Worm (Caenorhabditis elegans): ENCODE data around the gene kin-19.

Gene kin-19

DNA sequence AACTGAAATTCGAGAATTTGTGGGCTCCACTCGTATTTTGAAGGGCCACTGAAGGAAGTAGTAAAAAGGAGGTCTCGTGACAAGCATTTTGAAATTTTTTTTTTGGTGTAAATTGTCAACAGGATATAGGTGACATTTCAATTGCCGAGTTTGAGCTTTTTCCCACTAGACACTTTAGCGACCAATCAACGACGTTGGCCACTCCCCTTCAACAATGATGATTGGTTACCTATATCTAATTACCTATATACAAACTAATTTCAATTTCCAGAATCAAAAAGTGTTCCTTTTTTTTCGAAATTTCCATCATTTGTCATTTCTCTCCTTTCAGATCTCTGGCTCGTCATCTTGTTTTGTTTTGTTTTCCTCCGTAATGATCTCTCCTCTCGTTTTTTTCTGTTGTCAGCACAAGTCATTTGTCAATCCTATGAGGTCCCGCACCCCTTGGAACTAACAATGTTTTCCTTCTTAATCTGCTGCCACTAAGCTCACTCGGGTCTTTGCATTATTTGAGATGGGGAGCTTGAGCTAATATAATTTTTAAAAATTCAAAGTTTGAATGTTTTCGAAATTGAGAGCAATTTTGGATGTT, 21.6 kb upstream of the kin-19 start:
- TF ChIP-seq flt-1 (GFP tag; IDR thresholded peaks at IDR 0.05) = no peak
- TF ChIP-seq tab-1 (GFP tag; IDR thresholded peaks at IDR 0.05) = no peak
- no peak for TF ChIP-seq klf-2 (GFP tag; conservative IDR thresholded peaks at IDR 0.05)
- TF ChIP-seq T22C8.4 (GFP tag; IDR thresholded peaks at IDR 0.05) = no peak

DNA sequence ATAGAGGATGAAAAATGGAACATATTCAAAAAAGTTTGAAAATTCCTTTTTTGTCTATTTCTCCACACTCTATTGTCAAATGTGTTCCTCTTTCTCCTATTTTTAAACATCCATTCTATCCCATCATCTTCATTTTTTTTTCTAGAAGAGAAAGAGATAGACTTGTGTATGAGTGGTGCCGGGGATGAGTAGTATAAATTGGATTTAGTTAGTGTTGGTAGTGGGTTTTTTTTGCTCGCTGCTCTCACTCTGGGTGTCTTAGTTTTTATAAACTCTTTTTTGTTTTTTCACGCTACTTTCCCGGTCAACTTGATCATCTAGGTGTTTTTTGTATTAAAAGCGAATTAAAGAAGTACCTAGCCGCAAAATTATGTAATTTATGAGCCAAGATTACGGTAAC, 20.8 kb upstream of the kin-19 start:
- TF ChIP-seq ref-1 (GFP tag; conservative IDR thresholded peaks at IDR 0.05) (no peak), klf-2 (GFP tag; conservative IDR thresholded peaks at IDR 0.05) (no peak), ztf-23 (GFP tag; IDR thresholded peaks at IDR 0.05) (no peak), ztf-29 (GFP tag; IDR thresholded peaks at IDR 0.05) (no peak), flt-1 (GFP tag; IDR thresholded peaks at IDR 0.05) (no peak), cog-1 (tag; optimal IDR thresholded peaks at IDR 0.05) (no peak), T22C8.4 (GFP tag; IDR thresholded peaks at IDR 0.05) (no peak), tab-1 (GFP tag; IDR thresholded peaks at IDR 0.05) (no peak)

DNA sequence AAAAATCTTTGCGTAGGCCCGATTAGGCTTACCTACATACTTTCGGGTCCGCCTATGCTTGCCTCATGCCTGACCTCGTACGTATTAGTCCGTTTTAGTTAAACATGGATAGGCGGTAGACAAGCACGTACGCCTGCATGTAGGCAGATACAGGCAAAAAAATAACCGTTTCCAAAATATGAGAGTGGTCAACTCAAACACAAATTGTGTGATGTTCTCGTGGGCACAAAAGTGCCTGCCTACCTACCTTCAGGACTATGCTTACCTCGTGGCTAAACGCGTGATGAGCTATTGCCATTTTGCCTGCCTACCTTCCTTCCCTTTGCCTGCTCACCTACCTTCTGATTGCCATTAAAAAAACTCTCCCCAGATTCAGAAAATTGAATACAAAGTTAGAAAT, 20.2 kb upstream of the kin-19 start:
- TF ChIP-seq tab-1 (GFP tag; IDR thresholded peaks at IDR 0.05) = no peak

DNA sequence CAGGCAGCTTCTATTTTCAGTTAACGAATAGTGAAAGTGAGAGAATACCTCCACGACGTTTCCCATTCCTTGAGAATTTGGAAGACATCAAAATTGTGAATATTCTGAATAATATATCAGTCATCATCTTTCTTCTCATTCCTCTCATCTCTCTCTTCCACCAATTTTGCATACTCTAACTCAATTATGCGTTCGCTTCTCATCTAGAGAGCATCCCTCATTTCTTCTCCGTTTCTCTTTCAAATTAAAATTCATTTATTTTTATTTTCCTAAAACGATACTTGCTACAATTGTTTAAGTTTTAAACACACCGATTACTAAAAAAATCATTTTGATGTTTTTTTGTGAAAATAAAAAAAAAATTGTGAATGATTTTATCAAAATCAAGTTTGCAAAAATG, 16.7 kb upstream of the kin-19 start:
- TF ChIP-seq ref-1 (GFP tag; conservative IDR thresholded peaks at IDR 0.05) = no peak
- no peak for TF ChIP-seq ztf-23 (GFP tag; IDR thresholded peaks at IDR 0.05)
- TF ChIP-seq tab-1 (GFP tag; IDR thresholded peaks at IDR 0.05) = no peak
- no peak for TF ChIP-seq klf-2 (GFP tag; conservative IDR thresholded peaks at IDR 0.05)
- TF ChIP-seq med-1 (GFP tag; optimal IDR thresholded peaks at IDR 0.05; ENCODE audit: insufficient read depth) = no peak
- no peak for TF ChIP-seq cog-1 (tag; optimal IDR thresholded peaks at IDR 0.05)
- TF ChIP-seq flt-1 (GFP tag; IDR thresholded peaks at IDR 0.05) = no peak
- no peak for TF ChIP-seq T22C8.4 (GFP tag; IDR thresholded peaks at IDR 0.05)

DNA sequence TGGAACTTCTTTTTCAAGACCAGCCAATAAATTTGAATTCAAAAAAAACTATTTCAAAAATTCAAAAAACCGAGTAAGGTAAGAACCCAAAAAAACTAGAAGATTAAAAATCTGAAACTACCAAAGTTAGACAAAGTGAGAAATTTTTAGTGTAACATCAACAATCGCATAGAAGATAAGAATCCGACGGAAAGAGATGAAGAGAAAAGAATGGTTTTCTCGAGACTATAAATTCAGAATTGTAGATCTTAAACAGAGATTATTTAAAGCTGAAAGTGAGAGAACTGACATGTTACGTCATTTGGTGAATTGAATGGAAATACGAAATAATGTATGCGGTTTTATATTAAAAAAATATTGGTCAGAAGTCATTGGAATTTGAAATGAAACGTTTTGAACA, 15.6 kb upstream of the kin-19 start:
- no peak for TF ChIP-seq med-1 (GFP tag; optimal IDR thresholded peaks at IDR 0.05; ENCODE audit: insufficient read depth)
- TF ChIP-seq T22C8.4 (GFP tag; IDR thresholded peaks at IDR 0.05) = no peak
- no peak for TF ChIP-seq klf-2 (GFP tag; conservative IDR thresholded peaks at IDR 0.05)
- no peak for TF ChIP-seq cog-1 (tag; optimal IDR thresholded peaks at IDR 0.05)
- TF ChIP-seq ref-1 (GFP tag; conservative IDR thresholded peaks at IDR 0.05) = no peak
- TF ChIP-seq flt-1 (GFP tag; IDR thresholded peaks at IDR 0.05) = no peak

DNA sequence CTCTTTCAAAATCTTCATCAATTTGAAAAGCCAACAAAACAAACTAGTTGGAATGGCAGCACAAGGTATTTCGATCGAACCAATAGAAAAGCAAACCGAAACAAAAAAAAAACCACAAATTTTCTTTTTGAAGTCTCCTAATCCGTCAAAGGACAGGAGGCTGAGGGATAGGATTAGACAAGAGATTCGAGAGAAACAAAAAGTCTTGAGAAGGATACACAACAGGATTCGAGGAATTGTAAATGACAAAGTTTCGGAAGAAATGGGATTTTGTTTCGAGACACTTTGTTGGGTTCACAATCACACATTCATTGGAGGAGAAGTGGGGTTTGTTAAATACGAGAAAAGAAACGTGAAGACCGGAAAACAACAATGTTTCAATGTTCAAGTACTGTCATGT, 14.6 kb upstream of the kin-19 start:
- no peak for TF ChIP-seq med-1 (GFP tag; optimal IDR thresholded peaks at IDR 0.05; ENCODE audit: insufficient read depth)

DNA sequence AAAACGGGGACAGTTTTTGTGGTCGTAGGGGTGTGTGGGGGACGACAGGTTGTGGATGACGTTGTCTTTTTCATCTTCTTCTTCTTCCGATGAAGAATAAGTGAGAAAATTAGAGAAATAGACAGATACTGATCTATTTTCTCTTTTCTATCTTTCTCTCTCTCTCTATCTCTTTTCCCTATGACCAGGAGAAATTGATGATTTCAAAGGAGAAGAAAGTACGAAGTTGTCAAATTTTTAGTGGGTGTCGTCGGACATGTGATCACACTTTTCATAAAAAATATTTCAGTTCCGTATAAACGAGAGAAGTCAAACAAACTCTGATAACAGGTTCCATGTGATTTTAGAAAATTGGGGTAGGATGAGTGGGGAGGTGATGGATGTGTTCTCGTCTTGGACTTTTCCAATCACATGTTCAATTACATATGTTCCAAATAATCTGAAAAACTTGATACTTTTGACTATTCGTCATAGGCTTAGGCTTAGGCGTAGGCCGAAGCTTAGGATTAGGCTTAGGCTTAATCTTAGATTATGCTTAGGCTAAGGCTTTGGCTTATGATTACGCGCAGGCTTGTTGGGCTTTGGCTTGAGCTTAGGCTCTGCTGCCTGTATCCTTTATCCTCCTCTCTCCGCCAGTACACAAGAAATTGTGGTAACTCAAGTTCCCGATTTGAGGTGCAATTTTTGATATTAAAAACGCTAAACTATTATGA, 13.6 kb upstream of the kin-19 start:
- TF ChIP-seq med-1 (GFP tag; optimal IDR thresholded peaks at IDR 0.05; ENCODE audit: insufficient read depth) (no peak), flt-1 (GFP tag; IDR thresholded peaks at IDR 0.05) (no peak)

DNA sequence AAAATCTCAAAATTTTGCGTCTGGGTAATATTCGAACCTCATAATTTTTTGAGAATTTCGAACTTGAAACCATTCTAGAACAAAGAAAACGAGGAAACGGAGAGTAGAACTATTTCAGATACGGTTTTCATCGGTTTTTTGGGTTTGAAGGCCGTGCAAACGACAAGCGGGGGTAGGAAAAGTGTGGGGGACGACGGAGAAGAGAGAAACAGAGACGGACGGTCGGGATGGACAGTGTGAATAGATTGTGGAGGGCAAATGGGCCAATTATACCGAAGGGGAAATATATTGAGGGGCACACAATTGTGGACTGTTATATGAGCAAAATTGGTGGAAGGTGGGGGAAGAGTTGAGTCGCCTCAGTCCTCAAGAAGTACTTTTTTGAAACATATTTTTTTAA, 12.3 kb upstream of the kin-19 start:
- TF ChIP-seq ref-1 (GFP tag; conservative IDR thresholded peaks at IDR 0.05) (no peak), ztf-29 (GFP tag; IDR thresholded peaks at IDR 0.05) (no peak), ztf-23 (GFP tag; IDR thresholded peaks at IDR 0.05) (no peak), tab-1 (GFP tag; IDR thresholded peaks at IDR 0.05) (no peak), T22C8.4 (GFP tag; IDR thresholded peaks at IDR 0.05) (no peak), cog-1 (tag; optimal IDR thresholded peaks at IDR 0.05) (no peak), med-1 (GFP tag; optimal IDR thresholded peaks at IDR 0.05; ENCODE audit: insufficient read depth) (no peak), klf-2 (GFP tag; conservative IDR thresholded peaks at IDR 0.05) (no peak), flt-1 (GFP tag; IDR thresholded peaks at IDR 0.05) (no peak)

DNA sequence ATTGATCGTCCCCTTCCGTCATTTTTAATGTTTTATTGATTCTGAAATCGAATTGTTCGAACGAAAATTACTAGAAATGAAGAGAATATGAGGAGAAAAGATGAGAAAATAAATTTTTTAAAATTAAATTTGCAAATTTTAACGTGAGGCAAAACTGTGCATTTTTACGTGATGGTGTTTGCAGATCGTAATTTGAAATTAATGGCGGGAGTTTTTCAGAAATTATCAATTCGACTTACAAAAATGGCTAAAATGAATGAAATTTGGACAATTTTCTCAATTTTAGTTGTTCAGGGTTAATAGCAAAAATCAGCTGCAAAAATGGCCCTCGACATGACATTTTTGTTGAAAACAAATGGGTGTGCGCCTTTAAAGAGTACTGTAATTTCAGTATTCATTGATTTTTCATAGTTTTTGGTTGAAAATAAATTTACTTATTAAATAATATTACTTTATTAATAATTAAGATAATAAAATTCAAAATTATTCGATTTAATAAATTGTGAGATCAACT, 11.7 kb upstream of the kin-19 start, which contains the start of gene rei-1:
Gene rei-1, minus strand, starts transcription at position 84 of the 514 bp plus-strand sequence.
- TF ChIP-seq ref-1 (GFP tag; conservative IDR thresholded peaks at IDR 0.05) (0 out of 2 replicates have a peak, but pooled peaks have one; percentile 10), flt-1 (GFP tag; IDR thresholded peaks at IDR 0.05) (no peak)

DNA sequence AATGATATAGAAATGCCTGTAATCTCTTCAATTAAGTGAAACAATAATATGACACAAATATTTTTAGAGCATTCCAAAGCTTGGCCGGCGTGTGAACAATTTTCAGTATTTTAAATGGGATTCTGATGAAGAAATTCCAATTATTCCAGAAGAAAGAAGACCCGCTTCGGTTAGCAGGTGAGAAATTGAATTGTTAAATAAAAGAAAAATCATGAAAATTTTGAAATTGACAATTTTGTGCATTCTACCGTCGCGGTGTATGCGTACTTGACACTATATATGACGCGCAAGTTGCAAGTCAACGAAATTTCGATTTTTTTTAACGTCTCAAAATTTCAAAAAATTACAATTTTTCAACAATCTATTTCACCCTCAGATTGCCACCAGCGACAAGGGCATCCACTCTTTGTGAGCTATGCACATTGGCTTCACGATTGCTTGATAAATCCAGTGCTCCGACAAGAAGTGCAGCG, 10.0 kb upstream of the kin-19 start:
- TF ChIP-seq tab-1 (GFP tag; IDR thresholded peaks at IDR 0.05) (no peak), med-1 (GFP tag; optimal IDR thresholded peaks at IDR 0.05; ENCODE audit: insufficient read depth) (no peak), flt-1 (GFP tag; IDR thresholded peaks at IDR 0.05) (no peak), ztf-23 (GFP tag; IDR thresholded peaks at IDR 0.05) (no peak), cog-1 (tag; optimal IDR thresholded peaks at IDR 0.05) (no peak), klf-2 (GFP tag; conservative IDR thresholded peaks at IDR 0.05) (no peak), T22C8.4 (GFP tag; IDR thresholded peaks at IDR 0.05) (no peak), ref-1 (GFP tag; conservative IDR thresholded peaks at IDR 0.05) (no peak), ztf-29 (GFP tag; IDR thresholded peaks at IDR 0.05) (no peak)
